Fruit fly (Drosophila melanogaster): ENCODE results near the gene side-IV.

Gene side-IV

DNA sequence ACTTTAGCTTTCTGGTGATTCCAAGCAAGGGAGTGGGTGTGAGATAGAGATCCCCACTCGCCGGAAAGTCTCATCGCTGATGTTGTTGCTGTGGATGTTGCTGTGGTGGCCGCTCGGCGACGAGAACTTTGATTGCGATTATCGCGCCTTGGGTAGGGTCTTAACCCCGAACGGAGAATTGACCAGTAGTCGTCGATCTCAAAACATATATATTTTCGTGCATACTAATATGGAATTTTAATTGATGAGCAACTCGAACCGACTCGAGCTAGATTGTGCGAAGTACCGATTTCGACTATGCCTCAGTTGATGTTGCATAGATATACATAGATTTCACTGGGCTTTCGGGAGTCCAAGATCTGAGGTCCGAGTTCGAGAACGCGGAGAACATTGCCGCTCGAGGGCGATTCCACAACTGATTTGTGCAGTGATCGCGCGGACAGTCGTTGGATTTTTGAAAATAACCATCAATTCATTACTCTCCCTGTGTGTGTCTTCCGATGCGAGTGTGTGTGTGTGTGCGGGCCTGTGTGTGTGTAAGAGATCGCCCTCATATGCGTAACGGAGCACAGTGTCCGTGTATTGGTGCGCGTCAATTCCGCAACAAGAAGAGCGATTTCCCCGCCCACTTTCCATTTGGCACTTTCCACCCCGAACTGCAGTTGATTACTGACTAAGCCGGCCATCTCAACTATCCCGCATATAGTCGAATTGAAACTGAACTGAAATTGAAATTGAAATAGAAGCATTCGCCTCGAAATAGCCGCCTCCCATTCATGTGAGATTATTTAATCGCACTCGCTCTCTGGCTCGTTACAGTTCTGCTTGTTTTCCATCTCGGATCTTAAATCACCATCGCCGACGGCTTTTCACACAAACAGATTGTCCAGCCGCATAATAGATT lies 15.6 kb downstream of the side-IV start:
- TF ChIP-seq Sin3A (optimal IDR thresholded peaks at IDR 0.05): no peak
- TF ChIP-seq psq (optimal IDR thresholded peaks at IDR 0.05): no peak
- TF ChIP-seq h (optimal IDR thresholded peaks at IDR 0.05): no peak
- no peak for TF ChIP-seq insv (optimal IDR thresholded peaks at IDR 0.05)
- TF ChIP-seq Myc (optimal IDR thresholded peaks at IDR 0.05): no peak
- TF ChIP-seq ttk (optimal IDR thresholded peaks at IDR 0.05): no peak

DNA sequence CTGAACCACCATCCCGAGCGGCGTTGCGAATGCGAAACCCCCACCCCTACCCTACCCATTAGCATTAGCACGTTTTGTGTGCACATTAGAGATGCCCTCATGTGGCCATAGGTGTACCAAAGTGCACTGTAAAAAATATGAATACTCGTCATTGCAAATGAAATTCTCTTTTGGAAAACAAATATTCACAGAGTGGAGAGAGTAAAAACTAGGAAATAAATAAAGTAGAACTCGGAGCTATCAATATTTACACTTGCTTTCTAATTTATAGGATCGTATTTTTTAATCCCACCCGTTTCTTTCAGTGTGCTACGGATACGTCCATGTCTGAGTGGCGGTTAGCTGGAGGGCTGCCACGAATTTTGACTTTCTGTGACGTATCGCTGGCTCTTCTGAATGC lies 18.9 kb downstream of the side-IV start:
- no peak for TF ChIP-seq psq (optimal IDR thresholded peaks at IDR 0.05)
- TF ChIP-seq insv (optimal IDR thresholded peaks at IDR 0.05): no peak
- TF ChIP-seq h (optimal IDR thresholded peaks at IDR 0.05): no peak
- no peak for TF ChIP-seq ttk (optimal IDR thresholded peaks at IDR 0.05)
- no peak for TF ChIP-seq Sin3A (optimal IDR thresholded peaks at IDR 0.05)
- TF ChIP-seq Myc (optimal IDR thresholded peaks at IDR 0.05): no peak

DNA sequence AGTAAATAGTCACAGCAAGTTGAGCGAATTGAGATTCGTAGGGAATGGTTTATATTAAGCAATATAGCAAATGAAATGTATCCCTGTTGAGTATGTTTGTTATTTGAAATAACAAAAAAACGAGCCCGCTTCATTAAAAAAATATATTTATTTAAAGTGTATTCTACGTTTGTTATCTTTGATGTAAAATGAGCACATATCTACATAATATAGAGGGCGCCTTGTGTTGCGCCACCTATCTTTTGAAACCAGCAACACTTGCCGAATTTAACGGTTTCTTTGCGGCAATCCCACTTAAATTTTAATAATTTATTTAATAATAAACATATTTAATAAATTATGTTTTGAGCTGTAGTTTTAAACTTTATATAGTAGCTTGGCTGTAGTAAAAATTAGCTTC lies 20.9 kb downstream of the side-IV start:
- no peak for TF ChIP-seq Myc (optimal IDR thresholded peaks at IDR 0.05)
- no peak for TF ChIP-seq insv (optimal IDR thresholded peaks at IDR 0.05)
- no peak for TF ChIP-seq Sin3A (optimal IDR thresholded peaks at IDR 0.05)
- no peak for TF ChIP-seq h (optimal IDR thresholded peaks at IDR 0.05)
- TF ChIP-seq psq (optimal IDR thresholded peaks at IDR 0.05): no peak
- TF ChIP-seq ttk (optimal IDR thresholded peaks at IDR 0.05): no peak

DNA sequence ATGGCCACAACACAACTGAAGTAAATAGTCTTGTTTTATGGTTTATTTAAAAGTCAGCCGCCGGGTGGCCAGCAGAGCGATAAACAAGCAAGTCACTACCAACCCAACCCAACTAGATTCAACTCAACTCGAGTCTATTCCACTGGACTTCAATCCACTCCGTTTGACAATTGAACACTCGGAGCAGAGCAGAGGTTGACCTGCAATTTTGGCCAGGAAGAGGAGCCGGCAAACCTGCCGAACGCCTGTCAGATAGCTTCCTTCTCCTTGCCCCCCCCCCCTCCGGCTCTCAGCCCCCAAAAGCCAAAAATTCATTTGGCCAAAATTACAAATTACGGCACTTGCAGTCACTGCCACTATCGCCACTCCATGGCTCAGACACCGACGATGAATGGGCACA lies 31.9 kb downstream of the side-IV start:
- no peak for TF ChIP-seq ttk (optimal IDR thresholded peaks at IDR 0.05)
- no peak for TF ChIP-seq Sin3A (optimal IDR thresholded peaks at IDR 0.05)
- no peak for TF ChIP-seq psq (optimal IDR thresholded peaks at IDR 0.05)
- no peak for TF ChIP-seq insv (optimal IDR thresholded peaks at IDR 0.05)
- TF ChIP-seq Myc (optimal IDR thresholded peaks at IDR 0.05): no peak
- TF ChIP-seq h (optimal IDR thresholded peaks at IDR 0.05): no peak

- TF ChIP-seq Sin3A (optimal IDR thresholded peaks at IDR 0.05) (no peak), ttk (optimal IDR thresholded peaks at IDR 0.05) (no peak), h (optimal IDR thresholded peaks at IDR 0.05) (no peak), Myc (optimal IDR thresholded peaks at IDR 0.05) (no peak), insv (optimal IDR thresholded peaks at IDR 0.05) (no peak), psq (optimal IDR thresholded peaks at IDR 0.05) (no peak)
Measured at dm6 chr3R:13509816-13510215, 59.4 kb downstream of the side-IV start.

All from Kc167 (cell line).